Worm (Caenorhabditis elegans) whole organism, L4 larva: ENCODE measurements around the gene W06G6.11.

Experiments
- Y5F2A.4 ChIP-seq: fragments of 200-800 bp; sonication (Bioruptor generic); optimal IDR thresholded peaks from 2 replicates; lab custom pipeline; 2018; ENCODE audit warnings: mild to moderate bottlenecking, missing genetic modification characterization, missing compliant biosample characterization
- dpl-1 ChIP-seq: fragments of 150-350 bp; optimal IDR thresholded peaks from 2 replicates; lab custom pipeline; 2014; ENCODE audit warnings: missing biosample characterization, missing genetic modification reagents, missing genetic modification characterization
- egl-27 ChIP-seq: sonication (generic microtip); optimal IDR thresholded peaks from 3 replicates; lab custom pipeline; 2017; ENCODE audit warnings: missing biosample characterization, missing genetic modification reagents, missing genetic modification characterization
- fkh-10 ChIP-seq: fragments of 150-350 bp; optimal IDR thresholded peaks from 2 replicates; lab custom pipeline; 2014; ENCODE audit warnings: missing biosample characterization, missing genetic modification reagents, missing genetic modification characterization
- nhr-28 ChIP-seq: fragments of 150-350 bp; optimal IDR thresholded peaks from 2 replicates; lab custom pipeline; 2014; ENCODE audit warnings: missing biosample characterization, missing genetic modification characterization
- php-3 ChIP-seq: fragments of 200-800 bp; sonication (Bioruptor generic); IDR thresholded peaks from 2 replicates; pipeline ENCODE4 v1.3.6; 2022; ENCODE audit warnings: missing genetic modification reagents, missing genetic modification characterization, missing compliant biosample characterization
- unc-39 ChIP-seq: sonication (generic microtip); optimal IDR thresholded peaks from 2 replicates; lab custom pipeline; 2017; ENCODE audit warnings: missing biosample characterization, missing genetic modification characterization

DNA sequence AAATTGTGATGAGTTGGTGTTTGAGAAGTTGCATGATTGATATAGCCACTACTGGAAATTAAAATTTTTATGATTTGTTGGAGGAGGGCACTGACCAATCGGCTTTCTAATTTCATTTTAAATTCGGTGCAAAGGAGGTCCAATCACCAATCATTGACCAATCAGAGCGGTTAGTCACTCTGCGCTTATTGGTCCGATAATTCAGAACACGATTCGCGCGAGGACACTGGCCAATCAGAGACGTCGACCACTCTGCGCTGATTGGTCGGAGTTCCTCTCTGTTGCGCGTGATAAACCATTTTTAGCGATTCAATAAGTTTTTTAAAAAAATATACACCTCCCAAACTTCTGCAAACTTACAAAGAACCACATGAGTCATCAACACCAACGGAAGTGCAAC is 49.3 kb downstream of the W06G6.11 start:
- no peak for TF ChIP-seq php-3 (GFP tag; lab: Robert Waterston, UW)
- no peak for TF ChIP-seq dpl-1 (GFP tag; lab: Kevin White, UChicago)
- TF ChIP-seq fkh-10, result no peak
- TF ChIP-seq unc-39 (tag; lab: Kevin White, UChicago), result no peak
- TF ChIP-seq Y5F2A.4, result no peak
- TF ChIP-seq egl-27 (tag; lab: Kevin White, UChicago), result no peak
- no peak for TF ChIP-seq nhr-28 (tag; lab: Kevin White, UChicago)
